Worm (Caenorhabditis elegans): ENCODE data around the gene nhr-228.
"Not testable (repeated sequence)": the region's sequence is repeated elsewhere in the genome, so short reads cannot be mapped to it uniquely, and the experiment has no call there.

Gene nhr-228

DNA sequence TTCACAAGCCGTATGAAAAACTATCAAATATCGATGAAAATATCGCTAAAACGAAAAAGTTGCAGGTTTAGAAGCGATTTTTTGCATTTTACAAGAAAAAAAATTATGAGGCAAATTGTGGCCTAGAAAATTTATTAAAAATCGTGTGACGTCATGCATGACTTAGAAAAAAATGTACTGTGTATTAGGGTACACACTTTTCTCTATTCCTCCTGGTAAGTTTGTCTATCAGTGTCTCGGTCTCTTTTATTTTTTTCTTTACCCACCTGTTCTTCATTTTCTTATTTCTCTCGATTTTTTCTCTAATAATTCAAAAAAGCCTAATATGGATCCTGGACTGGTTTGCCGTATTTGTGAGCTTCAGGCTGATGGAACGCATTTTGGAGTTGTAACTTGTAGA lies 3.5 kb downstream of the nhr-228 start, which contains the start of gene nhr-227:
Gene nhr-227, plus strand, starts transcription at position 326 of the 400 bp plus-strand sequence.
- TF ChIP-seq T22C8.4 (GFP tag; IDR thresholded peaks at IDR 0.05) (no peak), ref-1 (GFP tag; conservative IDR thresholded peaks at IDR 0.05) (no peak)

- no peak for TF ChIP-seq cog-1 (tag; optimal IDR thresholded peaks at IDR 0.05)
- TF ChIP-seq med-1 (GFP tag; optimal IDR thresholded peaks at IDR 0.05; ENCODE audit: insufficient read depth): no peak
- no peak for TF ChIP-seq ztf-23 (GFP tag; IDR thresholded peaks at IDR 0.05)
- no peak for TF ChIP-seq klf-2 (GFP tag; conservative IDR thresholded peaks at IDR 0.05)
- no peak for TF ChIP-seq T22C8.4 (GFP tag; IDR thresholded peaks at IDR 0.05)
- no peak for TF ChIP-seq ref-1 (GFP tag; conservative IDR thresholded peaks at IDR 0.05)
- TF ChIP-seq ztf-29 (GFP tag; IDR thresholded peaks at IDR 0.05): no peak
- TF ChIP-seq tab-1 (GFP tag; IDR thresholded peaks at IDR 0.05): no peak
- no peak for TF ChIP-seq flt-1 (GFP tag; IDR thresholded peaks at IDR 0.05)
Measured at ce11 chrV:2290329-2290728, 8.8 kb downstream of the nhr-228 start, which contains the start of gene nhr-225. TSS of gene nhr-225 (minus strand) at chrV:2290474.

- TF ChIP-seq flt-1 (GFP tag; IDR thresholded peaks at IDR 0.05) (no peak), tab-1 (GFP tag; IDR thresholded peaks at IDR 0.05) (no peak), cog-1 (tag; optimal IDR thresholded peaks at IDR 0.05) (no peak), med-1 (GFP tag; optimal IDR thresholded peaks at IDR 0.05; ENCODE audit: insufficient read depth) (no peak), ztf-23 (GFP tag; IDR thresholded peaks at IDR 0.05) (no peak), ztf-29 (GFP tag; IDR thresholded peaks at IDR 0.05) (no peak), klf-2 (GFP tag; conservative IDR thresholded peaks at IDR 0.05) (no peak), ref-1 (GFP tag; conservative IDR thresholded peaks at IDR 0.05) (no peak), T22C8.4 (GFP tag; IDR thresholded peaks at IDR 0.05) (no peak)
Measured at ce11 chrV:2292240-2292639, 10.7 kb downstream of the nhr-228 start, which contains the start of gene nhr-115. TSS of gene nhr-115 (plus strand) at chrV:2292540.

DNA sequence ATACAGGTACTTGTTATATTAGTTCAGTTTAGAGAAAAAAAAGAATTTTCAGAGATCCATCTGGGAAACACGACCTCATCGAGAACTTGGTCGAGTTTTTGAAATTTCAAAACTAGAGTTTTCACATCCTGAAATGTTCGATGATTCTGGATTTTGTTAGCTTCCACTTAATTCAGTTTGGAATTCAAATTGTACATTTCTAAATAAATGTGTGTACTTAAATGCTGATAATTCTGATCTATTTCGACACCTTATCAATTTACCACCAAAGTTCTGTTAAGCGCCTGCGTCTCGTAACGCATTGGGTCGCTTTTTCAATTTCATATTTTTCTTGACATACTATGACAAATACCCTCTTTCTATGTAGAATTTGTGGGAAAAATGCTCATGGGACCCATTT lies 13.0 kb downstream of the nhr-228 start, which contains the start of gene nhr-226:
Gene nhr-226, plus strand, starts transcription at position 301 of the 400 bp plus-strand sequence.
- TF ChIP-seq ztf-23 (GFP tag; IDR thresholded peaks at IDR 0.05): no peak
- no peak for TF ChIP-seq flt-1 (GFP tag; IDR thresholded peaks at IDR 0.05)
- TF ChIP-seq T22C8.4 (GFP tag; IDR thresholded peaks at IDR 0.05): no peak
- TF ChIP-seq ref-1 (GFP tag; conservative IDR thresholded peaks at IDR 0.05): no peak
- no peak for TF ChIP-seq ztf-29 (GFP tag; IDR thresholded peaks at IDR 0.05)
- TF ChIP-seq med-1 (GFP tag; optimal IDR thresholded peaks at IDR 0.05; ENCODE audit: insufficient read depth): no peak
- no peak for TF ChIP-seq cog-1 (tag; optimal IDR thresholded peaks at IDR 0.05)
- no peak for TF ChIP-seq tab-1 (GFP tag; IDR thresholded peaks at IDR 0.05)
- TF ChIP-seq klf-2 (GFP tag; conservative IDR thresholded peaks at IDR 0.05): no peak

DNA sequence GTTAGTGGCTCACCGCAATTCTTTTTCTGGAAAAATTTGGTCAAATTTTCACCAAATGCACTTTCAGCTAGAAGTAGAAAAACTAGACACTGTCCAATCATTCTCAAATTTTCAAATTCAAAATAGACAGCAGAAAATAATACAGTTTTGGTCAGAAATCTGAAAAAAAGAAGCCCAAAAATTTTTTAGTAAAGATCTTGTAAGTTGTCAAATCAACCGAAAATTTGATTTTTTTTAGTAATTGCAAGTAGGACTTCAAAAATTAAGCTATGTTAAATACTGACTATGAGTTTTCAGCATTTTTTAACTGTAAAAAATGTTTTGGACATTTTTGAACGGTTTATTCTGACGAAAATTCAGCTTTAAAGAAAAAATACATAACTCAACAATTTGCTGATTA lies 19.3 kb downstream of the nhr-228 start, which contains the start of gene Y19D10B.8:
Gene Y19D10B.8, minus strand, starts transcription at position 101 of the 400 bp plus-strand sequence.
- TF ChIP-seq ztf-23 (GFP tag; IDR thresholded peaks at IDR 0.05) (no peak), ztf-29 (GFP tag; IDR thresholded peaks at IDR 0.05) (no peak), med-1 (GFP tag; optimal IDR thresholded peaks at IDR 0.05; ENCODE audit: insufficient read depth) (no peak), tab-1 (GFP tag; IDR thresholded peaks at IDR 0.05) (no peak), ref-1 (GFP tag; conservative IDR thresholded peaks at IDR 0.05) (no peak), klf-2 (GFP tag; conservative IDR thresholded peaks at IDR 0.05) (no peak), flt-1 (GFP tag; IDR thresholded peaks at IDR 0.05) (no peak), cog-1 (tag; optimal IDR thresholded peaks at IDR 0.05) (no peak), T22C8.4 (GFP tag; IDR thresholded peaks at IDR 0.05) (no peak)

- TF ChIP-seq T22C8.4 (GFP tag; IDR thresholded peaks at IDR 0.05): no peak
- no peak for TF ChIP-seq flt-1 (GFP tag; IDR thresholded peaks at IDR 0.05)
- no peak for TF ChIP-seq cog-1 (tag; optimal IDR thresholded peaks at IDR 0.05)
- no peak for TF ChIP-seq ztf-29 (GFP tag; IDR thresholded peaks at IDR 0.05)
- no peak for TF ChIP-seq tab-1 (GFP tag; IDR thresholded peaks at IDR 0.05)
- TF ChIP-seq klf-2 (GFP tag; conservative IDR thresholded peaks at IDR 0.05): no peak
- TF ChIP-seq ztf-23 (GFP tag; IDR thresholded peaks at IDR 0.05): no peak
- TF ChIP-seq ref-1 (GFP tag; conservative IDR thresholded peaks at IDR 0.05): no peak
- TF ChIP-seq med-1 (GFP tag; optimal IDR thresholded peaks at IDR 0.05; ENCODE audit: insufficient read depth): no peak
Measured at ce11 chrV:2303775-2304174, 22.2 kb downstream of the nhr-228 start, which contains the start of gene irld-15. TSS of gene irld-15 (minus strand) at chrV:2303875.

DNA sequence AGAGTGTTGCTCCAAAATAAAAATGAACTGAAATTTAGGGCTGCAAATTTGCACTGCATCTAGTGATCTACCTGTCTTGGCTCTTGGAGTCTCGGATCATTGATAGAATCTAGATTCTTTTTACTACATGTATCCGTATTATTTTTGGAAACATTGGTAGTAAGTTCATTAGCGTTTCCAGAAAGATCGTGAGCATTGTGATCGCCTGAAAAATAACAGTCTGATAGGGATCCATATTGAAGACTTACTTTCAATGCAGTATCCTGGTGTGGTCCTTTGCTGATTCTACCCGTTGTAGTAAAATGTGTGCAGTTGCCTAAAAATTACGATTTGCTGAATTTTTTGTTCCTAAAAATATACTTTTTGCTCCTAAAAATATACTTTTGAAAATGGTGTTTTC lies 24.8 kb downstream of the nhr-228 start:
- no peak for TF ChIP-seq T22C8.4 (GFP tag; IDR thresholded peaks at IDR 0.05)

- TF ChIP-seq ztf-23 (GFP tag; IDR thresholded peaks at IDR 0.05) (no peak), ztf-29 (GFP tag; IDR thresholded peaks at IDR 0.05) (no peak), klf-2 (GFP tag; conservative IDR thresholded peaks at IDR 0.05) (no peak), ref-1 (GFP tag; conservative IDR thresholded peaks at IDR 0.05) (no peak), flt-1 (GFP tag; IDR thresholded peaks at IDR 0.05) (no peak), med-1 (GFP tag; optimal IDR thresholded peaks at IDR 0.05; ENCODE audit: insufficient read depth) (no peak), cog-1 (tag; optimal IDR thresholded peaks at IDR 0.05) (no peak), T22C8.4 (GFP tag; IDR thresholded peaks at IDR 0.05) (no peak), tab-1 (GFP tag; IDR thresholded peaks at IDR 0.05) (no peak)
Measured at ce11 chrV:2308246-2308645, 26.7 kb downstream of the nhr-228 start.

- not testable (repeated sequence) for TF ChIP-seq T22C8.4 (GFP tag; IDR thresholded peaks at IDR 0.05); klf-2 (GFP tag; conservative IDR thresholded peaks at IDR 0.05); ztf-29 (GFP tag; IDR thresholded peaks at IDR 0.05)
Measured at ce11 chrV:2321001-2321400, 39.4 kb downstream of the nhr-228 start, which contains the start of gene Y19D10B.6. TSS of gene Y19D10B.6 (minus strand) at chrV:2321101.

DNA sequence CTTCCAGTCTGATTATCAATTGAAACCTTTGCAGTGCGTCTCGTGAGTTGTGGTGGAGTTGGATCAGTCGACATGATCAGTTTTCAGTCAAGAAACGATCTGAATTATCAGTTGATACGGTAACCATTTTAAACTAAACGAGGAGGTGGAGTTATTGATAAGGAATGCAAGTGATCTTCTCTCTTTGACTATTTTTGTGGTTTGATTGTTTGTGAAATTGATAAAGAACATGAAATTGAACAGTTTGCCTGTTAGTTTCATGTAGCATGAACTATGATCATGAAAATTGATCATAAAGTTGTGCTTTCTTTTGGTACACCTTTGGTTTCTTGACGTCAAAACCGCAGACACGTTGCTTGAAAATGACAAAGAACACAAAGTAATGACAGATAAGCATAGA lies 40.9 kb downstream of the nhr-228 start, which contains the start of gene pud-1.2:
Gene pud-1.2, minus strand, starts transcription at position 101 of the 400 bp plus-strand sequence.
- not testable (repeated sequence) for TF ChIP-seq med-1 (GFP tag; optimal IDR thresholded peaks at IDR 0.05; ENCODE audit: insufficient read depth); T22C8.4 (GFP tag; IDR thresholded peaks at IDR 0.05); tab-1 (GFP tag; IDR thresholded peaks at IDR 0.05)

Data from whole organism, midembryonic.